Worm (Caenorhabditis elegans): ENCODE measurements around the gene glr-5.

DNA sequence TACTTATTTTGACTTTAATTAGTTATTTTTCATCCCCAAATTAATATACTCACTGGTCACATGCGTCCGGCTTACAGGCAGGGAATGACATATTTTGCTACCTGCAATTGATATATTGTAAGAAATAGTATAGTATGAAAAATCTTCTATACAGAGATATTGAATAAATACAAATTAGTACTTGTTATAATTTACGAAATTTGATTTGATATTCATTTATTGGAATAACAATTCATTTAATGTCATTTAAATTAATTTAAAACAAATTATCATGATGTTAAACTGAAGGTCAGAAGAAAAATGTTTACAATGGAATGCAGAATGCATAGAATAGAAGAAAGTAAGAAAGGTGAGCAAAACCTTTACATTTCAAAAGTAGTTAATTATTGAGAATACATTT, 42.3 kb downstream of the glr-5 start, which contains the start of gene B0507.7:
- TF ChIP-seq nhr-76 (tag; optimal IDR thresholded peaks at IDR 0.05) (no peak), sptf-1 (tag; optimal IDR thresholded peaks at IDR 0.05) (no peak), dsc-1 (tag; optimal IDR thresholded peaks at IDR 0.05) (no peak), unc-130 (tag; optimal IDR thresholded peaks at IDR 0.05) (no peak), pag-3 (tag; optimal IDR thresholded peaks at IDR 0.05; ENCODE audit: borderline replicate concordance, insufficient read depth) (no peak), efl-3 (GFP tag; optimal IDR thresholded peaks at IDR 0.05) (no peak), blmp-1 (tag; optimal IDR thresholded peaks at IDR 0.05) (no peak), ama-1 (optimal IDR thresholded peaks at IDR 0.05) (no peak), unc-62 (GFP tag; optimal IDR thresholded peaks at IDR 0.05) (no peak), lin-13 (GFP tag; optimal IDR thresholded peaks at IDR 0.05) (no peak)
